Fruit fly (Drosophila melanogaster): Measurements from ENCODE around the gene mRpS21.

The mRpS21 gene

dm6 chr3R:13425470-13426033, 43.9 kb upstream of the mRpS21 start, which contains the start of gene Act87E (continued):
- TF ChIP-seq CG11398 (GFP tag; optimal IDR thresholded peaks at IDR 0.05): no peak
- TF ChIP-seq tx (GFP tag; optimal IDR thresholded peaks at IDR 0.05): no peak
- TF ChIP-seq fd3F (GFP tag; optimal IDR thresholded peaks at IDR 0.05): peak; percentile 52
- peak; percentile 40 for TF ChIP-seq Six4 (GFP tag; optimal IDR thresholded peaks at IDR 0.05)
- peak; percentile 86 for TF ChIP-seq phol (tag; optimal IDR thresholded peaks at IDR 0.05)
- no peak for TF ChIP-seq CG6175 (GFP tag; IDR thresholded peaks at IDR 0.05)
- TF ChIP-seq ATbp (GFP tag; optimal IDR thresholded peaks at IDR 0.05): peak; percentile 35
- peak; percentile 47 for TF ChIP-seq Meics (GFP tag; optimal IDR thresholded peaks at IDR 0.05)
- no peak for TF ChIP-seq CG2129 (GFP tag; IDR thresholded peaks at IDR 0.05; ENCODE audit: partially characterized antibody)
- no peak for TF ChIP-seq CG17802 (tag; optimal IDR thresholded peaks at IDR 0.05)
- peak; percentile 64 for TF ChIP-seq CG13775 (GFP tag; optimal IDR thresholded peaks at IDR 0.05)
- TF ChIP-seq Xbp1 (GFP tag; optimal IDR thresholded peaks at IDR 0.05): peak; percentile 52
- TF ChIP-seq ara (GFP tag; IDR thresholded peaks at IDR 0.05): peak; percentile 68
- TF ChIP-seq peb (GFP tag; IDR thresholded peaks at IDR 0.05): no peak
- peak; percentile 85 for TF ChIP-seq Sox100B (GFP tag; optimal IDR thresholded peaks at IDR 0.05)
- TF ChIP-seq Hmr (GFP tag; optimal IDR thresholded peaks at IDR 0.05): peak; percentile 18
- no peak for TF ChIP-seq ci (GFP tag; IDR thresholded peaks at IDR 0.05)
- peak; percentile 57 for TF ChIP-seq odd (GFP tag; optimal IDR thresholded peaks at IDR 0.05)
- TF ChIP-seq sr (GFP tag; IDR thresholded peaks at IDR 0.05): peak; percentile 66; the same call in 2 of the 3 replicates
- TF ChIP-seq CG4707 (GFP tag; optimal IDR thresholded peaks at IDR 0.05): no peak
- TF ChIP-seq CG42726 (GFP tag; IDR thresholded peaks at IDR 0.05; ENCODE audit: partially characterized antibody): no peak
- peak; percentile 78 for TF ChIP-seq CG7839 (tag; optimal IDR thresholded peaks at IDR 0.05)
- no peak for TF ChIP-seq p53 (GFP tag; optimal IDR thresholded peaks at IDR 0.05)
- TF ChIP-seq crol (GFP tag; IDR thresholded peaks at IDR 0.05): peak; percentile 66
- no peak for TF ChIP-seq CG4360 (GFP tag; IDR thresholded peaks at IDR 0.05)
- no peak for TF ChIP-seq GATAe (GFP tag; conservative IDR thresholded peaks at IDR 0.05)
- TF ChIP-seq Mes4 (GFP tag; optimal IDR thresholded peaks at IDR 0.05): no peak
- TF ChIP-seq CG8478 (optimal IDR thresholded peaks at IDR 0.05): no peak
- no peak for TF ChIP-seq HmgZ (tag; optimal IDR thresholded peaks at IDR 0.05)
- peak; percentile 75 for TF ChIP-seq Oli (tag; optimal IDR thresholded peaks at IDR 0.05)
- no peak for TF ChIP-seq NC2α (GFP tag; optimal IDR thresholded peaks at IDR 0.05)
- TF ChIP-seq Bteb2 (GFP tag; optimal IDR thresholded peaks at IDR 0.05): no peak
- no peak for TF ChIP-seq CG13123 (GFP tag; optimal IDR thresholded peaks at IDR 0.05)
- no peak for TF ChIP-seq Adf1 (GFP tag; IDR thresholded peaks at IDR 0.05)
- TF ChIP-seq CG17829 (tag; optimal IDR thresholded peaks at IDR 0.05): peak; percentile 85
- peak; percentile 60 for TF ChIP-seq gcm (GFP tag; optimal IDR thresholded peaks at IDR 0.05)
- TF ChIP-seq Sry-δ (GFP tag; optimal IDR thresholded peaks at IDR 0.05): no peak
- peak; percentile 73 for TF ChIP-seq CG9437 (GFP tag; optimal IDR thresholded peaks at IDR 0.05)
- no peak for TF ChIP-seq ro (GFP tag; IDR thresholded peaks at IDR 0.05)
- TF ChIP-seq CG15479 (GFP tag; optimal IDR thresholded peaks at IDR 0.05): no peak
- peak; percentile 42 for TF ChIP-seq CG1529 (GFP tag; optimal IDR thresholded peaks at IDR 0.05)
- peak; percentile 67 for TF ChIP-seq Ptx1 (GFP tag; IDR thresholded peaks at IDR 0.05)
- TF ChIP-seq NFAT (GFP tag; IDR thresholded peaks at IDR 0.05): no peak
- TF ChIP-seq hth (optimal IDR thresholded peaks at IDR 0.05): no peak
- TF ChIP-seq ftz-f1 (GFP tag; optimal IDR thresholded peaks at IDR 0.05): no peak
- TF ChIP-seq CG5180 (GFP tag; optimal IDR thresholded peaks at IDR 0.05): peak; percentile 43
- peak in 1 of 3 experiments; percentile 50 for TF ChIP-seq Stat92E (GFP tag; optimal IDR thresholded peaks at IDR 0.05)
- no peak for TF ChIP-seq CG2889 (GFP tag; IDR thresholded peaks at IDR 0.05)
- peak; percentile 76 for TF ChIP-seq CG12391 (tag; optimal IDR thresholded peaks at IDR 0.05)
- TF ChIP-seq Poxn (GFP tag; IDR thresholded peaks at IDR 0.05): no peak
- TF ChIP-seq D19B (GFP tag; optimal IDR thresholded peaks at IDR 0.05): no peak
